Worm (Caenorhabditis elegans) whole organism, late embryonic: ENCODE data around the gene clec-47.

Source experiments
- T23F11.4 ChIP-seq: fragments of 200-800 bp; sonication (Bioruptor generic); optimal IDR thresholded peaks from 2 replicates; lab custom pipeline; 2018; ENCODE audit warnings: mild to moderate bottlenecking, missing genetic modification characterization, missing compliant biosample characterization
- Y22D7AL.16 ChIP-seq: sonication (generic microtip); optimal IDR thresholded peaks from 2 replicates; lab custom pipeline; 2016; ENCODE audit warnings: missing genetic modification characterization, missing compliant biosample characterization
- ahr-1 ChIP-seq: sonication (generic microtip); optimal IDR thresholded peaks from 2 replicates; lab custom pipeline; 2016; ENCODE audit warnings: missing genetic modification characterization, missing compliant biosample characterization
- ama-1 ChIP-seq: fragments of 150-350 bp; optimal IDR thresholded peaks from 2 replicates; lab custom pipeline; 2014
- ceh-14 ChIP-seq: sonication (generic microtip); optimal IDR thresholded peaks from 2 replicates; lab custom pipeline; 2016; ENCODE audit warnings: missing genotype, missing genetic modification characterization, missing compliant biosample characterization
- ceh-2 ChIP-seq: sonication (generic microtip); optimal IDR thresholded peaks from 2 replicates; lab custom pipeline; 2016; ENCODE audit warnings: missing genotype, missing genetic modification characterization, missing compliant biosample characterization
- ceh-22 ChIP-seq: sonication (generic microtip); optimal IDR thresholded peaks from 2 replicates; lab custom pipeline; 2017; ENCODE audit warnings: missing biosample characterization, missing genetic modification characterization
- ceh-6 ChIP-seq: fragments of 200-800 bp; sonication (Bioruptor generic); optimal IDR thresholded peaks from 2 replicates; lab custom pipeline; 2018; ENCODE audit warnings: mild to moderate bottlenecking, missing genetic modification characterization, missing compliant biosample characterization
- ceh-9 ChIP-seq: sonication (generic microtip); optimal IDR thresholded peaks from 2 replicates; lab custom pipeline; 2016; ENCODE audit warnings: mild to moderate bottlenecking, missing genetic modification characterization, inconsistent platforms, missing compliant biosample characterization
- dmd-4 ChIP-seq: sonication (generic microtip); optimal IDR thresholded peaks from 2 replicates; lab custom pipeline; 2016; ENCODE audit warnings: borderline replicate concordance, missing genetic modification characterization, missing compliant biosample characterization
- dve-1 ChIP-seq: sonication (generic microtip); optimal IDR thresholded peaks from 2 replicates; lab custom pipeline; 2017; ENCODE audit warnings: antibody characterized with exemption, mild to moderate bottlenecking, missing genetic modification characterization, missing compliant biosample characterization
- elt-2 ChIP-seq: sonication (generic microtip); optimal IDR thresholded peaks from 2 replicates; lab custom pipeline; 2016; ENCODE audit warnings: missing genetic modification reagents, missing genetic modification characterization, missing compliant biosample characterization
- elt-4 ChIP-seq: sonication (generic microtip); optimal IDR thresholded peaks from 2 replicates; lab custom pipeline; 2016; ENCODE audit warnings: missing genetic modification characterization, missing compliant biosample characterization
- ets-4 ChIP-seq: sonication (generic microtip); optimal IDR thresholded peaks from 2 replicates; lab custom pipeline; 2016; ENCODE audit warnings: missing genetic modification characterization, missing compliant biosample characterization
- eyg-1 ChIP-seq: sonication (generic microtip); optimal IDR thresholded peaks from 2 replicates; lab custom pipeline; 2016; ENCODE audit warnings: missing genotype, missing genetic modification characterization, missing compliant biosample characterization
- fax-1 ChIP-seq: sonication (generic microtip); optimal IDR thresholded peaks from 2 replicates; lab custom pipeline; 2016; ENCODE audit warnings: missing genotype, missing genetic modification characterization, missing compliant biosample characterization
- hlh-13 ChIP-seq: fragments of 200-800 bp; sonication (Bioruptor generic); optimal IDR thresholded peaks from 2 replicates; lab custom pipeline; 2018; ENCODE audit warnings: mild to moderate bottlenecking, missing genetic modification characterization, missing compliant biosample characterization
- hlh-15 ChIP-seq: sonication (generic microtip); optimal IDR thresholded peaks from 2 replicates; lab custom pipeline; 2016; ENCODE audit warnings: missing genetic modification characterization, missing compliant biosample characterization
- hlh-30 ChIP-seq: sonication (generic microtip); optimal IDR thresholded peaks from 2 replicates; lab custom pipeline; 2017; ENCODE audit warnings: antibody characterized with exemption, missing genetic modification characterization, missing compliant biosample characterization; ENCODE audit not compliant: insufficient read depth
- hlh-8 ChIP-seq: sonication (generic microtip); optimal IDR thresholded peaks from 2 replicates; lab custom pipeline; 2016; ENCODE audit warnings: missing genotype, missing genetic modification characterization, missing compliant biosample characterization
- madf-2 ChIP-seq: sonication (generic microtip); optimal IDR thresholded peaks from 2 replicates; lab custom pipeline; 2017; ENCODE audit warnings: missing genetic modification characterization, missing compliant biosample characterization
- mec-3 ChIP-seq: sonication (generic microtip); optimal IDR thresholded peaks from 2 replicates; lab custom pipeline; 2016; ENCODE audit warnings: borderline replicate concordance, missing genetic modification characterization, missing compliant biosample characterization
- nfya-1 ChIP-seq: sonication (generic microtip); optimal IDR thresholded peaks from 2 replicates; lab custom pipeline; 2017; ENCODE audit warnings: missing genetic modification characterization, mild to moderate bottlenecking, missing compliant biosample characterization, antibody characterized with exemption, moderate library complexity
- nhr-232 ChIP-seq: sonication (generic microtip); optimal IDR thresholded peaks from 2 replicates; lab custom pipeline; 2016; ENCODE audit warnings: missing genetic modification characterization, missing compliant biosample characterization
- npax-4 ChIP-seq: sonication (generic microtip); optimal IDR thresholded peaks from 2 replicates; lab custom pipeline; 2016; ENCODE audit warnings: missing genetic modification characterization, missing compliant biosample characterization
- odd-2 ChIP-seq: sonication (generic microtip); optimal IDR thresholded peaks from 2 replicates; lab custom pipeline; 2017; ENCODE audit warnings: antibody characterized with exemption, mild to moderate bottlenecking, missing genetic modification characterization, missing compliant biosample characterization
- pat-9 ChIP-seq: fragments of 200-800 bp; sonication (Bioruptor generic); optimal IDR thresholded peaks from 2 replicates; lab custom pipeline; 2018; ENCODE audit warnings: mild to moderate bottlenecking, missing genetic modification characterization, moderate library complexity, missing compliant biosample characterization
- pax-1 ChIP-seq: fragments of 150-350 bp; optimal IDR thresholded peaks from 2 replicates; lab custom pipeline; 2014; ENCODE audit warnings: missing biosample characterization, missing genetic modification characterization
- pqm-1 ChIP-seq: sonication (generic microtip); optimal IDR thresholded peaks from 2 replicates; lab custom pipeline; 2016; ENCODE audit warnings: missing genetic modification characterization, missing compliant biosample characterization
- pros-1 ChIP-seq: fragments of 150-350 bp; optimal IDR thresholded peaks from 2 replicates; lab custom pipeline; 2014; ENCODE audit warnings: missing biosample characterization, missing genetic modification reagents, missing genetic modification characterization
- sdc-2 ChIP-seq: sonication (generic microtip); optimal IDR thresholded peaks from 2 replicates; lab custom pipeline; 2016; ENCODE audit warnings: missing genotype, missing genetic modification characterization, missing compliant biosample characterization
- sox-4 ChIP-seq: sonication (generic microtip); optimal IDR thresholded peaks from 2 replicates; lab custom pipeline; 2017; ENCODE audit warnings: mild to moderate bottlenecking, missing genetic modification characterization, inconsistent platforms, missing compliant biosample characterization
- syd-9 ChIP-seq: sonication (generic microtip); optimal IDR thresholded peaks from 2 replicates; lab custom pipeline; 2016; ENCODE audit warnings: mild to moderate bottlenecking, missing genetic modification characterization, moderate library complexity, missing compliant biosample characterization
- tbx-2 ChIP-seq: sonication (generic microtip); optimal IDR thresholded peaks from 2 replicates; lab custom pipeline; 2016; ENCODE audit warnings: missing genetic modification characterization, missing compliant biosample characterization
- ttx-3 ChIP-seq: sonication (generic microtip); optimal IDR thresholded peaks from 2 replicates; lab custom pipeline; 2016; ENCODE audit warnings: missing genetic modification reagents, missing genetic modification characterization, missing compliant biosample characterization
- unc-42 ChIP-seq: sonication (generic microtip); optimal IDR thresholded peaks from 2 replicates; lab custom pipeline; 2016; ENCODE audit warnings: missing genotype, missing genetic modification characterization, missing compliant biosample characterization
- zip-5 ChIP-seq: sonication (generic microtip); optimal IDR thresholded peaks from 2 replicates; lab custom pipeline; 2016; ENCODE audit warnings: missing genetic modification characterization, missing compliant biosample characterization
- ztf-16 ChIP-seq: sonication (generic microtip); optimal IDR thresholded peaks from 2 replicates; lab custom pipeline; 2017; ENCODE audit warnings: missing genetic modification characterization, missing compliant biosample characterization

The clec-47 gene

ce11 chrV:15190903-15191302, 15.3 kb downstream of the clec-47 start, which contains the start of gene Y75B12B.11 (continued):
- peak; percentile 26 for TF ChIP-seq mec-3 (tag; lab: Kevin White, UChicago)
- peak; percentile 69 for TF ChIP-seq ets-4 (tag; lab: Kevin White, UChicago)
- no peak for TF ChIP-seq ceh-22 (tag; lab: Kevin White, UChicago)
- TF ChIP-seq dve-1 (tag; lab: Kevin White, UChicago), result peak; percentile 87
- TF ChIP-seq nhr-232 (tag; lab: Kevin White, UChicago), result peak; percentile 84
- TF ChIP-seq T23F11.4, result peak; percentile 89
- peak; percentile 68 for TF ChIP-seq ceh-9 (tag; lab: Kevin White, UChicago)
- TF ChIP-seq tbx-2 (tag; lab: Kevin White, UChicago), result peak; percentile 86
- TF ChIP-seq pat-9 (tag; lab: Kevin White, UChicago), result peak; percentile 88
- peak; percentile 74 for TF ChIP-seq npax-4 (tag; lab: Kevin White, UChicago)
- peak; percentile 80 for TF ChIP-seq hlh-15
- TF ChIP-seq unc-42 (tag; lab: Kevin White, UChicago), result no peak
- peak; percentile 84 for TF ChIP-seq pqm-1 (tag; lab: Kevin White, UChicago)
- peak; percentile 93 for TF ChIP-seq ceh-14 (tag; lab: Kevin White, UChicago)
- peak; percentile 93 for TF ChIP-seq elt-2 (tag; lab: Kevin White, UChicago)
- TF ChIP-seq ahr-1 (tag; lab: Kevin White, UChicago), result peak; percentile 71
- TF ChIP-seq pros-1, result peak; percentile 47

ce11 chrV:15191971-15192370, 16.4 kb downstream of the clec-47 start:
- TF ChIP-seq syd-9 (tag; lab: Kevin White, UChicago) (no peak), ceh-9 (tag; lab: Kevin White, UChicago) (no peak), eyg-1 (tag; lab: Kevin White, UChicago) (no peak), madf-2 (tag; lab: Kevin White, UChicago) (no peak), ceh-2 (tag; lab: Kevin White, UChicago) (no peak), hlh-13 (no peak)
- TF ChIP-seq, all 69 proteins: peak for 0

- TF ChIP-seq ceh-6 (GFP tag; lab: Kevin White, UChicago) (no peak), Y22D7AL.16 (tag; lab: Kevin White, UChicago) (no peak), dmd-4 (no peak), npax-4 (tag; lab: Kevin White, UChicago) (no peak), ets-4 (tag; lab: Kevin White, UChicago) (no peak), sdc-2 (tag; lab: Kevin White, UChicago) (no peak), ztf-16 (tag; lab: Kevin White, UChicago) (no peak), odd-2 (tag; lab: Kevin White, UChicago) (no peak), elt-4 (tag; lab: Kevin White, UChicago) (no peak), nfya-1 (tag; lab: Kevin White, UChicago) (no peak), mec-3 (tag; lab: Kevin White, UChicago) (no peak), hlh-13 (no peak), tbx-2 (tag; lab: Kevin White, UChicago) (no peak)
These were observed 16.8 kb downstream of the clec-47 start, which contains the start of gene plc-2 for ce11 chrV:15192377-15192776. TSS of gene plc-2 (plus strand) at chrV:15192572.

DNA sequence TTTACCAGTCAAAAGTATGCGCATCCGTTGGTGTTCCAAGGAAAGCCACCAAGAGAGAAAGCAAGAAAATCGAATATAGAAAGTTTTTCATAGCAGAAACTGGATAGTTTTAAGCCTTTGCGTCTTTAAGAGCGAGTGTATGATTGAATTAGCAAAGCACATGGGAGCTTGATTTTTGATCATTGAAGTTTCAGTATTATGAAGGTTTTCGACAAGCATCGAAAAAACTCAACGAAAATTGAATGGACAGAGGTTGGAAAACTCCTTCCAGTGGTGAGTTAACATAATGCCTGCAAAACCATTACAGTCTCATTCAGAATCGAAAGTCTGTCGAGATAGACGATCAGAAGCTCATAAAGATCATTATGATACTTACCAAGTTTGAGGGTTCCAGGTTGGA, 18.4 kb downstream of the clec-47 start, which contains the start of gene Y75B12B.13:
Gene Y75B12B.13 (minus strand): TSS at position 101 of the 400 bp plus-strand sequence.
- TF ChIP-seq syd-9 (tag; lab: Kevin White, UChicago) (no peak), Y22D7AL.16 (tag; lab: Kevin White, UChicago) (no peak), madf-2 (tag; lab: Kevin White, UChicago) (no peak), mec-3 (tag; lab: Kevin White, UChicago) (no peak), dve-1 (tag; lab: Kevin White, UChicago) (no peak), ceh-22 (tag; lab: Kevin White, UChicago) (no peak), ama-1 (no peak), dmd-4 (no peak), hlh-30 (tag; lab: Kevin White, UChicago) (no peak), pros-1 (no peak), T23F11.4 (no peak), fax-1 (tag; lab: Kevin White, UChicago) (no peak), sox-4 (no peak), zip-5 (tag; lab: Kevin White, UChicago) (no peak), pqm-1 (tag; lab: Kevin White, UChicago) (no peak), hlh-8 (tag; lab: Kevin White, UChicago) (no peak), pax-1 (no peak), ttx-3 (no peak), ceh-9 (tag; lab: Kevin White, UChicago) (no peak), hlh-13 (no peak)
